Worm (Caenorhabditis elegans) whole organism, L4/young adult: ENCODE results near the gene C25G6.3.
A peak's percentile ranks its signal among the peaks of the same experiment; 100 is the strongest.

Experiments
- W03F9.2 ChIP-seq: fragments of 150-350 bp; optimal IDR thresholded peaks from 2 replicates; lab custom pipeline; 2014; ENCODE audit warnings: missing biosample characterization, missing genetic modification characterization
- dao-5 ChIP-seq: sonication (generic microtip); optimal IDR thresholded peaks from 2 replicates; lab custom pipeline; 2016; ENCODE audit warnings: missing genotype, missing genetic modification characterization, moderate library complexity, missing compliant biosample characterization
- him-1 ChIP-seq: sonication (generic microtip); optimal IDR thresholded peaks from 2 replicates; lab custom pipeline; 2016; ENCODE audit warnings: missing genotype, missing genetic modification reagents, missing genetic modification characterization, missing compliant biosample characterization

The C25G6.3 gene

DNA sequence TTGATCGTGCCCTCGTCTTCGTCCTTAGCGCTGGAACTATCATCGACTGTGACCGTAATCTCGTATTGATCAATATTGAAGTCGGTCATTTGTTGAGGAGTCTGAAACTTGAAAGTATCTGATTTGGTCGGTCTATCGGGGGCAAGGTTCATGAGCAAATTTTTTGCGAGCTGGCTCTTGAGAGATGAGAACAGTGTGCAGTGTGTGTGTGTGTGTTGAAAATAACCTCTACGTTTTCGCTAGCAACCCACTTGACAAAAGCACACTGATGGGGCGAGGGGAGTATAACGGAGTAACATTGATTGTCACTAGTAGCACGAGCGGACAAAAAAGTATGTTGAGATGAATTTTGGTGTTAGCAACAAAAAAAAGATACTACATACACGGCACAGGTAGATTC, at the start of gene C25G6.3:
Gene C25G6.3 (minus strand): TSS at position 101 of the 400 bp plus-strand sequence.
- TF ChIP-seq W03F9.2 (no peak), dao-5 (tag; lab: Kevin White, UChicago) (no peak), him-1 (no peak)

- TF ChIP-seq W03F9.2 (peak; percentile 7), dao-5 (tag; lab: Kevin White, UChicago) (no peak)
Measured at ce11 chrX:1272539-1272938, 33.8 kb upstream of the C25G6.3 start, which contains the start of gene C52B11.5. Gene C52B11.5 (plus strand): TSS chrX:1272788.

DNA sequence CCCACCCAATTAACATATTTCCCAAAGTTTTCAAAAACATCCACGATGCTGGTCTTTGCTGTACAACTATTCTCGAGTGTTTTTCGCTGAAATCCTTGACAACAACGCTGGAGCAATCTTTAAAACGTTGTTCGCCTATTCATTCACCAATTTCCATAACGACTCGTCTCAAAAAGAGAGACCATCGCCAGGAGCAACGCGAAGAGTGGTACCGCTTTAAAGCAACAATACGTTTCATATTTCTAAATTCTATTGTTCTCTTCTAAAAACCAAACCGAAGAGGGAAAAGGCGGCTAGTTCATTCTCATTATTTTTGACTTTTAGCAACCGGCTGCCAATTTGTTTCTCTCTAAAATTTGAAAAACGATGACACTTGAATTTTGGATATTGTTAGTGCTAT, 31.9 kb upstream of the C25G6.3 start, which contains the start of gene C25G6.1:
Gene C25G6.1 (plus strand): TSS at position 301 of the 400 bp plus-strand sequence.
- TF ChIP-seq dao-5 (tag; lab: Kevin White, UChicago) (no peak), him-1 (no peak), W03F9.2 (no peak)

DNA sequence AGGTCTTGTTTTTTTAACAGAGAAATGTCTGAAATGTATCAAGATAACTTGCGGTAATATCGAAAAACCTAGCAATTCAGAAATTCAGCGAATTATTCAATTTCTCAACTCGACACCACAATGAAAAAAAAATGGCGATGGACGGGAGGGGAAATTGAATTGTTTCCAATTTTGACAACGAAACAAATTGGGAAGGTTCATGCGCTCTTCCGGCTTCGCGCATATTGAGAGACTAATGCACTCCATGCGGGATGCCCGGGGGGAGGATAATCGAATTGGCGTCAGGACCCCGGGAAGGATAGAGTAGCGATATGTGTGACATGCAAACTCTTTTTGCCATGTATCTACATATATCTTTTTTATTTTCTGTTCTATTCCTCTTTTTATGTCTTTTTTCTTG, 26.6 kb upstream of the C25G6.3 start:
- TF ChIP-seq dao-5 (tag; lab: Kevin White, UChicago) (no peak), him-1 (no peak), W03F9.2 (no peak)

DNA sequence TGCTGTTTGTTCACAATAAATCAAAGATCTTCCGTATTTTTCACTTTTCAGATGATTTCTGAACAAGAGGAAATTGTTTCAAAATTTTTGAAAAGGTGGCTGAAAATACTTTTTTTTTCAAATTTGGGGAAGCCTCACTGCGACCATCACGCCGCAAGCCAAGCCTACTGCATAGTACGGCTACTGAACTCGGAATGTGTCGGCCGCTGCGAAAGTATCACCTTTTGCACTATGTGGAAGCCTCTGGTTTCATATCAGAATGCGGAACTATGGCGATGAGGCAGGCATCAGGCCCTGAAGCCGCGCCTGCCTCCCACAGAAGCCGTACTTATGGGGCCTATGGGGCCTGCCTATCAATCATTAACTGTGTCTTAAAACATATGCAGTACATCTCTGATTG, 19.0 kb upstream of the C25G6.3 start:
- no peak for TF ChIP-seq him-1
- no peak for TF ChIP-seq dao-5 (tag; lab: Kevin White, UChicago)
- TF ChIP-seq W03F9.2: no peak

DNA sequence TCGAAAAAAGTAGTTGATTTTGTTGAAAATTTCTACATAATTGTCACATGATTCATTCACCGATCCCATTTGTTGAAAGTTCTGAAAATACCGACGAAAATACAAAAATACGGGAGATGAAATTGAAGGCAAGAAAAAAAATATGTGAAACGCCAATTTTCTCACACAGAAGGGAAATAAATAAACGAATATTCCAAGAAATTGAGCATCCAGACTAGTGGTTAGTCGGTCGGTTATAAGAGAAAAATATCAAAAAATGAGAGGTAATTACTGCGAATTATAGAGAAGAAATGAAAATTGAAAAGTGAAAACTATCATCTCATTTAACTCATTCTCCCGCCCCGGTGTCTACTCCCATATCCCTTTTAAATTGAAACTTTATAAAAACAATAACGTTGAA, 16.8 kb upstream of the C25G6.3 start, which contains the start of gene npr-11:
Gene npr-11 (minus strand): TSS at position 101 of the 400 bp plus-strand sequence.
- TF ChIP-seq W03F9.2 (no peak), him-1 (no peak), dao-5 (tag; lab: Kevin White, UChicago) (no peak)

ce11 chrX:1249738-1250137, 11.0 kb upstream of the C25G6.3 start, which contains the start of gene C25G6.4:
Gene C25G6.4 (minus strand): TSS chrX:1249838.
- TF ChIP-seq him-1 (no peak), W03F9.2 (no peak)

DNA sequence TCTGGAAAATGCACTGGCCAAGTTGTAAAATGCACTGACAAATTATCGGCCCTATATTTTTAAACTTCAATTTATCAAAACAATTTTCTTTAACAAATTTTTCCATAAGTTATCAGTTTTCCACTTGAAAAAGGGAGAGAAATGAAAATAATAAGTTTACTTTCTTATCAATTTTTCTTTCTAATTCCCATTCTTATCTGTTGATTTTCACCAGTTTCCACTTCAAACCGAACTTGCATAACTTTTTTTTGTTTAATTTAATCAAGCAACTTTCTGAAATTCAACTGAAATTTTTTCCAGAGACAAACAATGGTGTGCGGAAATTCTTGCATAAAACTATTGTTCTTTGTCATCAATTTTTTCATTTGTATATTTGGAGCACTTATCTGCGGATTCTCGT, 7.0 kb upstream of the C25G6.3 start, which contains the start of gene tsp-9:
Gene tsp-9 (plus strand): TSS at position 301 of the 400 bp plus-strand sequence.
- no peak for TF ChIP-seq him-1

DNA sequence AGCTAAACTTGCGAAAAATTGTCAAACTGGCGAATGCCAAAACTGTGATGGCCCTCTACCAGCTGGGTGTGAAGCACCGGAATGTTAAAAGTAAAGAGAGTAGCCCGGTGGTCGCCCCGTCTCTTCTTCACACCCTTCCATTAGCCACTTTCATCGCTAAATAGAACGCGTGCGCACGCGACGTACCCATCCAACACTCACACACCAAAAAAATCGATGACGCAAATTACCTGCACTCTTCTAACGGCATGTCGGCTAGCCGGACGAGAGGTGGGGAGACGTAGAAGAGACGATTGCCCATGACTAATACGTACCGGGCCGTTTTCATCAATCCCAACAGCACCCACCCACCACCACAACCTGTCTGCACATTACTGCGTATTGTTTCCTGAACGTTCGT, 5.5 kb upstream of the C25G6.3 start:
- TF ChIP-seq W03F9.2 (no peak), dao-5 (tag; lab: Kevin White, UChicago) (no peak), him-1 (no peak)

ce11 chrX:1242763-1243162, 4.1 kb upstream of the C25G6.3 start:
- TF ChIP-seq W03F9.2 (no peak), him-1 (no peak), dao-5 (tag; lab: Kevin White, UChicago) (no peak)

- no peak for TF ChIP-seq W03F9.2
- TF ChIP-seq him-1: no peak
Measured at ce11 chrX:1232074-1232473, 6.6 kb downstream of the C25G6.3 start.

DNA sequence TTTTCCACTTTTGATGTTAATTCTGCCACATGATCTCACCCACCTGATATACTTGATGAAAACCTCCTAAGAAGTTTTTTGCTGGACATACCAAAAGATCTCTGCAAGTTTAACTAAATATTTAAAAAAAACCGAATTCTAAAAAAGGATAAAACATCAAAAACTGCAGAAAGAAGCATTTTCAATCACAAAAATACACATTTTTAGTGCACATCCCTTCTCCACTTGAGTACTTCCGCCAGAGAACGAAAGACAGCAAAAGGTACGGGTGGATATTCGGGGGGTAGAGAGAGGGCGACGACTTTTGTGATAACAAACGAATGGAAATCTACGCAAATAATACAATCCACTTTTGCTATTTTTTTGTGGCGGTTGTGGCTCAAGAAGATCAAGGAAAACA, 8.0 kb downstream of the C25G6.3 start, which contains the start of gene C46H3.2:
Gene C46H3.2 (minus strand): TSS at position 101 of the 400 bp plus-strand sequence.
- TF ChIP-seq dao-5 (tag; lab: Kevin White, UChicago): no peak
- TF ChIP-seq him-1: no peak
- TF ChIP-seq W03F9.2: no peak

DNA sequence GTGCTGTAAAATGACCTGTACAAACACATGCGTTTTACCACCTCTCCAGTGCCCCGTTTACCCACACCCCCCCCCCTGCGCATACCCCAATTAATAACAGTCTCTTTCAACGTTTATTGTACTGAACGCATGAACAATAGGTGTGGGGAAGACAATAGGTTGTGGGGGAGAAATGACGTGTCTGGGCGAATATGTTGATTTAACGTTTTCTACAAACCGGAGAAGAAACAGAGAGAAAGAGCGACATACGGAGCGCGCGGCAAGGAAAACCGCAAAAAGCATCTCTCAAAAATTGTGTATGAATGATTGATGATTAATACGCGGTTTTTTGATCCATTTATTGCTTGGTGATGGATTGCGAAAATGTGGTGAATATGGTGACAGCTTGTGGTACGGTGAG, 14.9 kb downstream of the C25G6.3 start:
- TF ChIP-seq W03F9.2 (no peak), him-1 (no peak), dao-5 (tag; lab: Kevin White, UChicago) (no peak)

ce11 chrX:1223089-1223488, 15.6 kb downstream of the C25G6.3 start:
- no peak for TF ChIP-seq W03F9.2
- TF ChIP-seq dao-5 (tag; lab: Kevin White, UChicago): no peak
- no peak for TF ChIP-seq him-1

ce11 chrX:1222391-1222790, 16.3 kb downstream of the C25G6.3 start:
- TF ChIP-seq him-1 (no peak), W03F9.2 (no peak), dao-5 (tag; lab: Kevin White, UChicago) (no peak)

- TF ChIP-seq W03F9.2: no peak
- TF ChIP-seq him-1: no peak
- no peak for TF ChIP-seq dao-5 (tag; lab: Kevin White, UChicago)
Measured at ce11 chrX:1218457-1218856, 20.2 kb downstream of the C25G6.3 start.
